Worm (Caenorhabditis elegans) whole organism, L2 larva: ENCODE data around the gene srz-6.
A peak's percentile ranks its signal among the peaks of the same experiment; 100 is the strongest.

Source experiments
- C34F6.9 ChIP-seq: fragments of 150-350 bp; optimal IDR thresholded peaks from 2 replicates; lab custom pipeline; 2014; ENCODE audit warnings: missing biosample characterization, missing genetic modification characterization
- F13H6.1 ChIP-seq: sonication (generic microtip); optimal IDR thresholded peaks from 2 replicates; lab custom pipeline; 2016; ENCODE audit warnings: missing genetic modification characterization, missing compliant biosample characterization
- R02D3.7 ChIP-seq: fragments of 150-350 bp; optimal IDR thresholded peaks from 2 replicates; lab custom pipeline; 2014; ENCODE audit warnings: missing biosample characterization, missing genetic modification characterization
- Y55F3AM.14 ChIP-seq: fragments of 200-800 bp; sonication (Bioruptor generic); optimal IDR thresholded peaks from 2 replicates; lab custom pipeline; 2018; ENCODE audit warnings: mild to moderate bottlenecking, missing genetic modification characterization, missing compliant biosample characterization
- ZK546.5 ChIP-seq: sonication (generic microtip); optimal IDR thresholded peaks from 2 replicates; lab custom pipeline; 2017; ENCODE audit warnings: missing biosample characterization, missing genetic modification characterization
- ama-1 ChIP-seq: fragments of 150-350 bp; optimal IDR thresholded peaks from 2 replicates; lab custom pipeline; 2018; ENCODE audit warnings: inconsistent platforms
- blmp-1 ChIP-seq: sonication (generic microtip); optimal IDR thresholded peaks from 2 replicates; lab custom pipeline; 2017; ENCODE audit warnings: missing genetic modification characterization, mild to moderate bottlenecking, missing compliant biosample characterization, antibody characterized with exemption, moderate library complexity; ENCODE audit not compliant: insufficient read depth
- ceh-16 ChIP-seq: fragments of 150-350 bp; optimal IDR thresholded peaks from 2 replicates; lab custom pipeline; 2014; ENCODE audit warnings: missing biosample characterization, missing genetic modification characterization
- ceh-82 ChIP-seq: fragments of 150-350 bp; optimal IDR thresholded peaks from 2 replicates; lab custom pipeline; 2014; ENCODE audit warnings: missing biosample characterization, missing genetic modification characterization
- crh-2 ChIP-seq: sonication (generic microtip); optimal IDR thresholded peaks from 2 replicates; lab custom pipeline; 2017; ENCODE audit warnings: missing biosample characterization, missing genetic modification characterization
- dmd-4 ChIP-seq: sonication (generic microtip); optimal IDR thresholded peaks from 2 replicates; lab custom pipeline; 2017; ENCODE audit warnings: missing biosample characterization, missing genetic modification characterization
- egl-27 ChIP-seq: sonication (generic microtip); optimal IDR thresholded peaks from 3 replicates; lab custom pipeline; 2017; ENCODE audit warnings: missing biosample characterization, missing genetic modification reagents, missing genetic modification characterization
- elt-1 ChIP-seq: fragments of 150-350 bp; optimal IDR thresholded peaks from 2 replicates; lab custom pipeline; 2014; ENCODE audit warnings: missing biosample characterization, missing genetic modification characterization
- elt-3 ChIP-seq: sonication (generic microtip); optimal IDR thresholded peaks from 2 replicates; lab custom pipeline; 2017; ENCODE audit warnings: missing biosample characterization, missing genetic modification characterization
- fos-1 ChIP-seq: fragments of 150-350 bp; optimal IDR thresholded peaks from 2 replicates; lab custom pipeline; 2014; ENCODE audit warnings: missing biosample characterization, missing genetic modification characterization
- gmeb-1 ChIP-seq: fragments of 150-350 bp; optimal IDR thresholded peaks from 2 replicates; lab custom pipeline; 2014; ENCODE audit warnings: missing biosample characterization, missing genetic modification characterization
- lin-13 ChIP-seq: fragments of 150-350 bp; optimal IDR thresholded peaks from 2 replicates; lab custom pipeline; 2014; ENCODE audit warnings: missing biosample characterization, missing genetic modification reagents, missing genetic modification characterization
- lin-39 ChIP-seq: fragments of 150-350 bp; optimal IDR thresholded peaks from 2 replicates; lab custom pipeline; 2014; ENCODE audit warnings: missing biosample characterization, missing genetic modification reagents, missing genetic modification characterization
- lsy-2 ChIP-seq, 2 experiments: fragments of 150-350 bp in 1 of 2; sonication (generic microtip) in 1 of 2; optimal IDR thresholded peaks; 2 replicates each; lab custom pipeline; 2014 to 2017; ENCODE audit warnings: missing biosample characterization in 2 of 2, missing genetic modification characterization in 2 of 2
- mab-5 ChIP-seq: fragments of 150-350 bp; optimal IDR thresholded peaks from 2 replicates; lab custom pipeline; 2014; ENCODE audit warnings: missing biosample characterization, missing genetic modification characterization
- mbf-1 ChIP-seq: sonication (generic microtip); optimal IDR thresholded peaks from 2 replicates; lab custom pipeline; 2017; ENCODE audit warnings: missing biosample characterization, missing genetic modification characterization
- mdl-1 ChIP-seq, 2 experiments: fragments of 150-350 bp in 1 of 2; sonication (generic microtip) in 1 of 2; optimal IDR thresholded peaks; 2 replicates each; lab custom pipeline; 2017; ENCODE audit warnings: missing biosample characterization in 2 of 2, missing genetic modification characterization in 2 of 2
- nhr-10 ChIP-seq: sonication (generic microtip); optimal IDR thresholded peaks from 2 replicates; lab custom pipeline; 2017; ENCODE audit warnings: missing biosample characterization, missing genetic modification characterization
- nhr-11 ChIP-seq: fragments of 150-350 bp; optimal IDR thresholded peaks from 2 replicates; lab custom pipeline; 2014; ENCODE audit warnings: missing biosample characterization, missing genetic modification characterization
- nhr-12 ChIP-seq: fragments of 150-350 bp; optimal IDR thresholded peaks from 2 replicates; lab custom pipeline; 2014; ENCODE audit warnings: missing biosample characterization, missing genetic modification characterization
- nhr-129 ChIP-seq: fragments of 150-350 bp; optimal IDR thresholded peaks from 2 replicates; lab custom pipeline; 2014; ENCODE audit warnings: missing biosample characterization, missing genetic modification characterization
- nhr-21 ChIP-seq: fragments of 150-350 bp; optimal IDR thresholded peaks from 2 replicates; lab custom pipeline; 2014; ENCODE audit warnings: missing biosample characterization, missing genetic modification characterization
- nhr-237 ChIP-seq: fragments of 150-350 bp; optimal IDR thresholded peaks from 2 replicates; lab custom pipeline; 2014; ENCODE audit warnings: missing biosample characterization, missing genetic modification characterization
- nhr-25 ChIP-seq: fragments of 150-350 bp; sonication (generic microtip); optimal IDR thresholded peaks from 3 replicates; lab custom pipeline; 2014; ENCODE audit warnings: missing biosample characterization, missing genetic modification characterization
- nhr-6 ChIP-seq: fragments of 150-350 bp; optimal IDR thresholded peaks from 2 replicates; lab custom pipeline; 2014; ENCODE audit warnings: missing biosample characterization, missing genetic modification characterization
- nhr-77 ChIP-seq: fragments of 150-350 bp; optimal IDR thresholded peaks from 2 replicates; lab custom pipeline; 2014; ENCODE audit warnings: missing biosample characterization, missing genetic modification characterization
- sem-4 ChIP-seq: fragments of 150-350 bp; optimal IDR thresholded peaks from 2 replicates; lab custom pipeline; 2014; ENCODE audit warnings: missing biosample characterization, missing genetic modification reagents, missing genetic modification characterization
- skn-1 ChIP-seq: sonication (generic microtip); optimal IDR thresholded peaks from 2 replicates; lab custom pipeline; 2017; ENCODE audit warnings: missing biosample characterization, missing genetic modification characterization
- sma-3 ChIP-seq: sonication (generic microtip); optimal IDR thresholded peaks from 2 replicates; lab custom pipeline; 2016; ENCODE audit warnings: missing genetic modification reagents, missing genetic modification characterization, missing compliant biosample characterization
- sma-9 ChIP-seq, 2 experiments: fragments of 150-350 bp in 1 of 2; sonication (generic microtip) in 1 of 2; optimal IDR thresholded peaks; 2 replicates each; lab custom pipeline; 2014 to 2016; ENCODE audit warnings: missing genetic modification characterization in 2 of 2, mild to moderate bottlenecking in 1 of 2, missing biosample characterization in 1 of 2, missing compliant biosample characterization in 1 of 2, missing genetic modification reagents in 1 of 2, moderate library complexity in 1 of 2
- snpc-4 ChIP-seq: fragments of 150-350 bp; optimal IDR thresholded peaks from 2 replicates; lab custom pipeline; 2014; ENCODE audit warnings: missing biosample characterization, missing genetic modification characterization
- unc-39 ChIP-seq: fragments of 150-350 bp; optimal IDR thresholded peaks from 2 replicates; lab custom pipeline; 2014; ENCODE audit warnings: missing biosample characterization, missing genetic modification characterization
- unc-55 ChIP-seq: fragments of 150-350 bp; sonication (generic microtip); optimal IDR thresholded peaks from 3 replicates; lab custom pipeline; 2014; ENCODE audit warnings: missing biosample characterization, missing genetic modification reagents, missing genetic modification characterization
- unc-62 ChIP-seq: fragments of 150-350 bp; optimal IDR thresholded peaks from 2 replicates; lab custom pipeline; 2014; ENCODE audit warnings: missing biosample characterization, missing genetic modification reagents, missing genetic modification characterization
- zag-1 ChIP-seq: fragments of 150-350 bp; optimal IDR thresholded peaks from 2 replicates; lab custom pipeline; 2014; ENCODE audit warnings: missing biosample characterization, missing genetic modification characterization
- ztf-1 ChIP-seq: fragments of 200-800 bp; sonication (Bioruptor generic); conservative IDR thresholded peaks from 2 replicates; pipeline ENCODE4 v1.3.6; 2022; ENCODE audit warnings: missing genetic modification characterization, missing compliant biosample characterization
- ztf-11 ChIP-seq: sonication (generic microtip); optimal IDR thresholded peaks from 2 replicates; lab custom pipeline; 2017; ENCODE audit warnings: missing biosample characterization, missing genetic modification characterization
- ztf-4 ChIP-seq: fragments of 150-350 bp; optimal IDR thresholded peaks from 2 replicates; lab custom pipeline; 2014; ENCODE audit warnings: missing biosample characterization, missing genetic modification characterization

srz-6 gene

DNA sequence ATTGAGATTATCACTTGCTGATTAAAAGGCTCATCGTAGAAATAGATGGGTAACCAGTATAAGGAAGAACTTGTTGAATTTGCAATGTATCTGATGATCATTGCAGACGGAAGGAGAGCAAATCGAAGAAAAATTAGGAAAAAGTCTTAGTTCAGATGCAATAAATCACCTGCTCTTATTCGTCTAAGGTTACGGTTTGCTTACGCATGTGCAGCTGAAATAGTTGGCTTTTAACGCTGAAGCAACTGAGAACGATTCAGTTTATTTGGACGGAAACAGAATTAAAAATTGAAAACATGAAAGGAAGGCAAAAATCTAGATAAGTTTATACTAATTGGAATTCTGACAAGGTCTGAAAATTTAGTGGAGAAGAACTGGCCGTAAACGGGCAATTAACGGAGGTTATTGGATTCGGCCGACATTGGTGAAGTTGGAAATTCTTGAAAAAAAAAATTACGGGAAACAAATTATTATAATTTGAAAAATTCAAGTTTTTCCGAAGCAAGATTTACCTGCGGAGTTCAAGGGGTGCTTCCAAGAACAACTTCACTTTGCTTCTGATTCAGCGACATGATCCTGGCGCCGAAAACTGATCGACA, 39.2 kb upstream of the srz-6 start, which contains the start of the genes sre-35 and sre-33:
sre-35 (minus strand) TSS at position 101 of the 599 bp plus-strand sequence.
sre-33 (plus strand) TSS at position 549 of the 599 bp plus-strand sequence.
- TF ChIP-seq snpc-4 (no peak), nhr-21 (tag; lab: Kevin White, UChicago) (no peak), unc-55 (GFP tag; lab: Kevin White, UChicago) (no peak), ztf-11 (no peak), gmeb-1 (no peak), ztf-4 (tag; lab: Kevin White, UChicago) (no peak), nhr-237 (no peak), dmd-4 (tag; lab: Kevin White, UChicago) (no peak)
- TF ChIP-seq, all 48 proteins: peak for 0

DNA sequence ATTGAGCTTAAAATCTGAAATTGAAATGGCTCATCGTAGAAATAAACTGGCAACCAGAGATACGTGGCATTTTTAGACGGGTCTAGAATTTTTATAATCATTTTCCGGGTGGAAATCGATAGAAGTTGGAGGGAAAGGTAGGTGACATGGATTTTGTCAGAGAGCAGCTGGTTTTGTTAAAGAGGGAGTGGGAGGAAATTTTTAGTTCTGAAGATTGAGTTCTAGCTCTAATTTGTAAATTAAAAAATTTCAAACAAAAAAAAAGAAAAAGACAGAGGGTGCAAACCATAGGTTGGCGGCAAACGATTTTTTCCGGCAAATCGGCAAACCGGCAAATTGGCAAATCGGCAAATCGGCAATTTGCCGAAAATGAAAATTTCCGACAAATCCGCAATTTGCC, 35.4 kb upstream of the srz-6 start, which contains the start of gene sre-32:
sre-32 (minus strand) TSS at position 101 of the 400 bp plus-strand sequence.
- TF ChIP-seq ztf-4 (tag; lab: Kevin White, UChicago): no peak
- TF ChIP-seq blmp-1 (tag; lab: Kevin White, UChicago): no peak
- TF ChIP-seq Y55F3AM.14 (GFP tag; lab: Kevin White, UChicago): no peak
- no peak for TF ChIP-seq ceh-82
- TF ChIP-seq, all 48 proteins: peak for 0

DNA sequence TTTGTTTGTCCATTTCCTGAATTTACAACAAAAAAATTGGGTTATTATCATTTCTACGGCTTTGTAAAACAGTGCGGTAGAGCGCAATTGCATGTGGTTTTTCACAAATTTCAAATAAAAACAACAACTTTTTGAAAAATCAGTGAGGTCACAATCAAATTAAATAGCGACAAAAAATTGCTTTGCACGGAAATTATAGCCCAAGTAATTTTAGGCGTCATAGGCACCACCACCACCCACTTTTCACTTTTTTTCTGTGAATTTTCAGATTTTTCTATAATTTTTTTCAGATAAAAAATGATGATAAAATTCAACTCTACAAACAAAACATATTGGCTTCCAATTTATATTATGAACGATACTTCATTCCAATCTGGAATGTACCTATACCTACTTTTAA, 34.8 kb upstream of the srz-6 start, which contains the start of gene sre-38:
sre-38 (plus strand) TSS at position 301 of the 400 bp plus-strand sequence.
- TF ChIP-seq R02D3.7 (tag; lab: Kevin White, UChicago) (no peak), egl-27 (no peak), fos-1 (tag; lab: Kevin White, UChicago) (no peak), ztf-11 (no peak), dmd-4 (tag; lab: Kevin White, UChicago) (no peak), nhr-77 (tag; lab: Kevin White, UChicago) (no peak), unc-55 (GFP tag; lab: Kevin White, UChicago) (no peak), ama-1 (lab: Kevin White, UChicago) (no peak), zag-1 (no peak), nhr-12 (tag; lab: Kevin White, UChicago) (no peak), ztf-4 (tag; lab: Kevin White, UChicago) (no peak), skn-1 (tag; lab: Kevin White, UChicago) (no peak), sma-9 (GFP tag; optimal IDR thresholded peaks at IDR 0.05; lab: Kevin White, UChicago) (no peak), sma-9 (tag; optimal IDR thresholded peaks at IDR 0.05; lab: Kevin White, UChicago) (no peak), mbf-1 (no peak), Y55F3AM.14 (GFP tag; lab: Kevin White, UChicago) (no peak), nhr-237 (no peak), elt-1 (no peak), nhr-25 (no peak)

DNA sequence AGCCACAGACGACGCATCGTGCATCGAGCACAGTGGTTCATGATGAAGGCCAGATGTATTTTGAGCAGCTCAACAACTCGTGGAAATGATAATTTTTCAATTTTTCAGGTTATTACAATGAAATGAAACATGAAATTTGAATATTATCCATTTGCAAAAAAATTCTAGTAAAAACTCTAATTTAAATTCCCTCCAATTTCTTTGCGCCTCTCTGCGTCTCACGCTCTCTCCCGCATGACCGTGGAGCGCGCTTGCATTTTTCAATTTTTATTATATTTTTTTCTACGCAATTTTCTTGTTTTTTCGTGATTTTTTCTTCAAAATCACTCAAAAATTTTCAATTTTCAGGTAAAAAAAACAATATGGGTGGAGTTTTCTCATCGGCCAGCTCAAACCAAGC, 32.6 kb upstream of the srz-6 start, which contains the start of gene tag-281:
tag-281 (plus strand) TSS at position 340 of the 400 bp plus-strand sequence.
- TF ChIP-seq crh-2 (tag; lab: Kevin White, UChicago) (peak; percentile 82), nhr-25 (peak; percentile 81), R02D3.7 (tag; lab: Kevin White, UChicago) (peak; percentile 49), snpc-4 (peak; percentile 85), ztf-11 (no peak), zag-1 (peak; percentile 7), sma-3 (GFP tag; lab: Kevin White, UChicago) (peak; percentile 82), lin-13 (peak; percentile 85), mbf-1 (no peak), ztf-1 (GFP tag; lab: Robert Waterston, UW) (no peak), mdl-1 (tag; optimal IDR thresholded peaks at IDR 0.05; lab: Kevin White, UChicago) (peak in 1 of 2 experiments; percentile 14), sma-9 (GFP tag; optimal IDR thresholded peaks at IDR 0.05; lab: Kevin White, UChicago) (peak; percentile 86), sma-9 (tag; optimal IDR thresholded peaks at IDR 0.05; lab: Kevin White, UChicago) (no peak), ZK546.5 (tag; lab: Kevin White, UChicago) (peak; percentile 47), nhr-11 (tag; lab: Kevin White, UChicago) (no peak), nhr-237 (peak; percentile 49), fos-1 (tag; lab: Kevin White, UChicago) (no peak), unc-39 (tag; lab: Kevin White, UChicago) (no peak), ztf-4 (tag; lab: Kevin White, UChicago) (peak; percentile 36), nhr-6 (tag; lab: Kevin White, UChicago) (peak; percentile 13), unc-55 (GFP tag; lab: Kevin White, UChicago) (peak; percentile 93), mab-5 (tag; lab: Kevin White, UChicago) (peak; percentile 68), nhr-12 (tag; lab: Kevin White, UChicago) (no peak), nhr-129 (tag; lab: Kevin White, UChicago) (peak; percentile 40), lin-39 (tag; lab: Kevin White, UChicago) (no peak), unc-62 (GFP tag; lab: Kevin White, UChicago) (no peak), nhr-21 (tag; lab: Kevin White, UChicago) (peak; percentile 72), ceh-16 (tag; lab: Kevin White, UChicago) (no peak), sem-4 (peak; percentile 58), dmd-4 (tag; lab: Kevin White, UChicago) (no peak), blmp-1 (tag; lab: Kevin White, UChicago) (no peak), elt-3 (tag; lab: Kevin White, UChicago) (no peak), nhr-10 (peak; percentile 41), nhr-77 (tag; lab: Kevin White, UChicago) (no peak), lsy-2 (tag; optimal IDR thresholded peaks at IDR 0.05; lab: Kevin White, UChicago) (peak; percentile 86 to 92), egl-27 (peak; percentile 71), F13H6.1 (tag; lab: Kevin White, UChicago) (peak; percentile 74), C34F6.9 (peak; percentile 85)
